Worm (Caenorhabditis elegans): ENCODE data around the gene C50F4.8.

DNA sequence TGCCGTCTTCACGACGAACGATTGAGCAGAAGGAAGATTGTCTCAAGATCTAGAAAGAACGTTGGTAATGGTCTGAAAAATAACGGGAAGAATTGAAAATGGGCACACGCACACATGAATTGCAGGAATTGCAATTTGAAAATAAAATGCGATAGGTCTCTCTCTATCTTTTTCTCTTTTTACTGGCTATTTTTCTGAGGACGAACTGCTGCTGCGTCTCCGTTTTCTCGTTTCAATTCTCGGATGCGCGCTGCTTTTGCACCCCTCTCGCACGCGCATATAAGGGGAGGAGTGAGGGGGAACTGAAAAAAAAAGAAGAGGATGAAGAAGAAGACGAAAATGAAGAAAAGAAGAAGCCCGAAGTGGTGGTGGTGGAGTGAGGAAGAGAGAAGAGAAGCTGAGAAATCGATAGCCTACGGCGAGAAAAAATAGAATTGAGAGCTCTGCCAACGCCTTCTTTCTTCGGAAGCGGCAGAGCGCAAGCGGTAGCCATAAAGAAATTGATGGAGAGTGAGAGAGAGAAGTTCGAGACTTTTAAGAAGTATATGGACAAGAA is 43.0 kb upstream of the C50F4.8 start, which contains the start of gene rgef-1:
- no peak for TF ChIP-seq ceh-82 (tag; optimal IDR thresholded peaks at IDR 0.05)
- peak; percentile 24 for TF ChIP-seq snpc-4 (tag; optimal IDR thresholded peaks at IDR 0.05)
- TF ChIP-seq pha-4 (tag; optimal IDR thresholded peaks at IDR 0.05), result no peak
- TF ChIP-seq nhr-11 (tag; optimal IDR thresholded peaks at IDR 0.05), result no peak
- TF ChIP-seq ZK546.5 (tag; optimal IDR thresholded peaks at IDR 0.05), result no peak
- TF ChIP-seq fkh-10 (GFP tag; optimal IDR thresholded peaks at IDR 0.05), result peak; percentile 80
- TF ChIP-seq nhr-25 (tag; optimal IDR thresholded peaks at IDR 0.05), result no peak
- peak; percentile 43 for TF ChIP-seq sea-2 (GFP tag; optimal IDR thresholded peaks at IDR 0.05)
- TF ChIP-seq zag-1 (tag; optimal IDR thresholded peaks at IDR 0.05), result no peak
- no peak for TF ChIP-seq nhr-67 (tag; optimal IDR thresholded peaks at IDR 0.05)
- peak; percentile 43 for TF ChIP-seq lin-15B (tag; optimal IDR thresholded peaks at IDR 0.05)
- peak; percentile 73 for TF ChIP-seq hmg-11 (tag; optimal IDR thresholded peaks at IDR 0.05)
- no peak for TF ChIP-seq egl-27 (tag; optimal IDR thresholded peaks at IDR 0.05)
